Worm (Caenorhabditis elegans) whole organism, young adult: ENCODE measurements around the gene ZK994.6.

Experiments used
- D2030.7 ChIP-seq: fragments of 200-800 bp; sonication (Bioruptor generic); IDR thresholded peaks from 2 replicates; pipeline ENCODE4 v1.3.6; 2022; ENCODE audit warnings: missing genetic modification reagents, missing genetic modification characterization, missing compliant biosample characterization
- F22D6.2 ChIP-seq: sonication (generic microtip); optimal IDR thresholded peaks from 2 replicates; lab custom pipeline; 2016; ENCODE audit warnings: mild to moderate bottlenecking, missing genetic modification characterization, missing compliant biosample characterization
- F33H1.4 ChIP-seq: fragments of 200-800 bp; sonication (Bioruptor generic); IDR thresholded peaks from 2 replicates; pipeline ENCODE4 v1.3.6; 2022; ENCODE audit warnings: missing genetic modification reagents, missing genetic modification characterization, missing compliant biosample characterization
- F39B2.1 ChIP-seq: fragments of 200-800 bp; sonication (Bioruptor generic); IDR thresholded peaks from 2 replicates; pipeline ENCODE4 v1.3.6; 2022; ENCODE audit warnings: missing genetic modification reagents, missing genetic modification characterization, missing compliant biosample characterization
- F55B11.4 ChIP-seq: sonication (generic microtip); optimal IDR thresholded peaks from 2 replicates; lab custom pipeline; 2016; ENCODE audit warnings: missing compliant biosample characterization, missing genetic modification characterization, borderline replicate concordance; ENCODE audit not compliant: insufficient read depth
- F57C9.4 ChIP-seq: sonication (generic microtip); optimal IDR thresholded peaks from 2 replicates; lab custom pipeline; 2017; ENCODE audit warnings: mild to moderate bottlenecking, missing genetic modification characterization, missing compliant biosample characterization
- K12H6.12 ChIP-seq: fragments of 200-800 bp; sonication (Bioruptor generic); optimal IDR thresholded peaks from 2 replicates; lab custom pipeline; 2018; ENCODE audit warnings: mild to moderate bottlenecking, missing genetic modification characterization, missing compliant biosample characterization
- Y56A3A.18 ChIP-seq: fragments of 200-800 bp; sonication (Bioruptor generic); IDR thresholded peaks from 2 replicates; pipeline ENCODE4 v1.3.6; 2022; ENCODE audit warnings: missing genetic modification reagents, missing genetic modification characterization, missing compliant biosample characterization
- Y79H2A.3 ChIP-seq: fragments of 200-800 bp; sonication (Bioruptor generic); conservative IDR thresholded peaks from 2 replicates; pipeline ENCODE4 v1.3.6; 2022; ENCODE audit warnings: missing genetic modification reagents, missing genetic modification characterization, missing compliant biosample characterization
- Y95B8A.8 ChIP-seq: fragments of 200-800 bp; sonication (Bioruptor generic); IDR thresholded peaks from 2 replicates; pipeline ENCODE4 v1.3.6; 2022; ENCODE audit warnings: missing genetic modification reagents, missing genetic modification characterization, missing compliant biosample characterization
- ZK185.1 ChIP-seq: sonication (generic microtip); optimal IDR thresholded peaks from 2 replicates; lab custom pipeline; 2016; ENCODE audit warnings: mild to moderate bottlenecking, missing genetic modification characterization, missing compliant biosample characterization; ENCODE audit not compliant: poor library complexity, severe bottlenecking
- akir-1 ChIP-seq: fragments of 200-800 bp; sonication (Bioruptor generic); optimal IDR thresholded peaks from 2 replicates; lab custom pipeline; 2018; ENCODE audit warnings: mild to moderate bottlenecking, missing genetic modification characterization, moderate library complexity, missing compliant biosample characterization
- ama-1 ChIP-seq, 3 experiments: fragments of 150-350 bp in 1 of 3; sonication (generic microtip) in 2 of 3; optimal IDR thresholded peaks; 2 replicates each; lab custom pipeline; 2014 to 2018; ENCODE audit warnings: missing biosample characterization in 2 of 3, missing genetic modification characterization in 2 of 3, missing genetic modification reagents in 2 of 3
- aptf-3 ChIP-seq: fragments of 200-800 bp; sonication (Bioruptor generic); IDR thresholded peaks from 2 replicates; pipeline ENCODE4 v1.3.6; 2022; ENCODE audit warnings: missing genetic modification characterization, missing compliant biosample characterization
- bed-2 ChIP-seq: fragments of 200-800 bp; sonication (Bioruptor generic); IDR thresholded peaks from 2 replicates; pipeline ENCODE4 v1.3.6; 2022; ENCODE audit warnings: missing genetic modification reagents, missing genetic modification characterization, missing compliant biosample characterization
- cebp-1 ChIP-seq, 2 experiments: fragments of 200-800 bp in 1 of 2; sonication (Bioruptor generic) in 1 of 2; sonication (generic microtip) in 1 of 2; IDR thresholded peaks in 1 of 2; optimal IDR thresholded peaks in 1 of 2; 2 replicates each; pipeline versions ENCODE4 v1.3.6 to Lab custom; 2017 to 2022; ENCODE audit warnings: missing compliant biosample characterization in 2 of 2, missing genetic modification characterization in 2 of 2, mild to moderate bottlenecking in 1 of 2, missing genetic modification reagents in 1 of 2, moderate library complexity in 1 of 2
- ceh-100 ChIP-seq: fragments of 200-800 bp; sonication (Bioruptor generic); IDR thresholded peaks from 2 replicates; pipeline ENCODE4 v1.3.6; 2022; ENCODE audit warnings: missing genetic modification reagents, missing genetic modification characterization, missing compliant biosample characterization
- dox-1 ChIP-seq: fragments of 200-800 bp; sonication (Bioruptor generic); IDR thresholded peaks from 2 replicates; pipeline ENCODE4 v1.3.6; 2022; ENCODE audit warnings: missing genetic modification reagents, missing genetic modification characterization, missing compliant biosample characterization
- egrh-3 ChIP-seq: fragments of 200-800 bp; sonication (Bioruptor generic); IDR thresholded peaks from 2 replicates; pipeline ENCODE4 v1.3.6; 2022; ENCODE audit warnings: missing genetic modification reagents, missing genetic modification characterization, missing compliant biosample characterization
- ets-4 ChIP-seq: fragments of 200-800 bp; sonication (Bioruptor generic); optimal IDR thresholded peaks from 2 replicates; lab custom pipeline; 2018; ENCODE audit warnings: mild to moderate bottlenecking, missing genetic modification characterization, missing compliant biosample characterization
- let-607 ChIP-seq, 2 experiments: fragments of 200-800 bp in 1 of 2; sonication (Bioruptor generic) in 1 of 2; sonication (generic microtip) in 1 of 2; optimal IDR thresholded peaks; 2 replicates each; lab custom pipeline; 2016 to 2018; ENCODE audit warnings: mild to moderate bottlenecking in 2 of 2, missing compliant biosample characterization in 2 of 2, missing genetic modification characterization in 2 of 2, moderate library complexity in 2 of 2, missing genotype in 1 of 2
- lsl-1 ChIP-seq: fragments of 200-800 bp; sonication (Bioruptor generic); optimal IDR thresholded peaks from 2 replicates; lab custom pipeline; 2018; ENCODE audit warnings: mild to moderate bottlenecking, missing genetic modification characterization, moderate library complexity, missing compliant biosample characterization
- lsy-27 ChIP-seq: sonication (generic microtip); optimal IDR thresholded peaks from 2 replicates; lab custom pipeline; 2017; ENCODE audit warnings: missing genetic modification characterization, mild to moderate bottlenecking, missing compliant biosample characterization, antibody characterized with exemption, missing genotype, borderline replicate concordance; ENCODE audit not compliant: insufficient read depth
- madf-8 ChIP-seq: fragments of 200-800 bp; sonication (Bioruptor generic); conservative IDR thresholded peaks from 2 replicates; pipeline ENCODE4 v1.3.6; 2022; ENCODE audit warnings: missing genetic modification reagents, missing genetic modification characterization, missing compliant biosample characterization
- mxl-1 ChIP-seq: sonication (generic microtip); optimal IDR thresholded peaks from 2 replicates; lab custom pipeline; 2016; ENCODE audit warnings: missing genetic modification characterization, missing compliant biosample characterization
- nfyb-1 ChIP-seq: fragments of 200-800 bp; sonication (Bioruptor generic); IDR thresholded peaks from 2 replicates; pipeline ENCODE4 v1.3.6; 2022; ENCODE audit warnings: missing genetic modification reagents, missing genetic modification characterization, missing compliant biosample characterization
- nhr-90 ChIP-seq: sonication (generic microtip); optimal IDR thresholded peaks from 2 replicates; lab custom pipeline; 2016; ENCODE audit warnings: missing genotype, mild to moderate bottlenecking, missing genetic modification characterization, missing compliant biosample characterization
- pbrm-1 ChIP-seq: fragments of 200-800 bp; sonication (Bioruptor generic); IDR thresholded peaks from 2 replicates; pipeline ENCODE4 v1.3.6; 2022; ENCODE audit warnings: missing genetic modification reagents, missing genetic modification characterization, missing compliant biosample characterization
- rec-8 ChIP-seq, 2 experiments: sonication (generic microtip); optimal IDR thresholded peaks; 2 replicates each; lab custom pipeline; 2016; ENCODE audit warnings: mild to moderate bottlenecking in 2 of 2, missing genetic modification characterization in 2 of 2, missing genetic modification reagents in 2 of 2, missing genotype in 2 of 2, missing biosample characterization in 1 of 2, missing compliant biosample characterization in 1 of 2, moderate library complexity in 1 of 2
- repo-1 ChIP-seq: sonication (generic microtip); optimal IDR thresholded peaks from 2 replicates; lab custom pipeline; 2017; ENCODE audit warnings: mild to moderate bottlenecking, missing genetic modification characterization, missing compliant biosample characterization
- sdz-38 ChIP-seq: sonication (generic microtip); optimal IDR thresholded peaks from 2 replicates; lab custom pipeline; 2016; ENCODE audit warnings: missing genotype, missing genetic modification characterization, missing compliant biosample characterization
- snpc-1.1 ChIP-seq: sonication (generic microtip); optimal IDR thresholded peaks from 2 replicates; lab custom pipeline; 2017; ENCODE audit warnings: missing genetic modification characterization, mild to moderate bottlenecking, missing compliant biosample characterization, antibody characterized with exemption, moderate library complexity, missing genotype, missing genetic modification reagents; ENCODE audit not compliant: insufficient read depth
- snpc-3.4 ChIP-seq: sonication (generic microtip); optimal IDR thresholded peaks from 2 replicates; lab custom pipeline; 2017; ENCODE audit warnings: missing genetic modification characterization, mild to moderate bottlenecking, missing compliant biosample characterization, antibody characterized with exemption, moderate library complexity, missing genotype, missing genetic modification reagents
- somi-1 ChIP-seq: fragments of 200-800 bp; sonication (Bioruptor generic); optimal IDR thresholded peaks from 2 replicates; lab custom pipeline; 2018; ENCODE audit warnings: mild to moderate bottlenecking, missing genetic modification characterization, missing compliant biosample characterization
- unc-130 ChIP-seq: sonication (generic microtip); optimal IDR thresholded peaks from 2 replicates; lab custom pipeline; 2016; ENCODE audit warnings: missing genetic modification reagents, missing genetic modification characterization, missing compliant biosample characterization
- zfh-2 ChIP-seq: fragments of 200-800 bp; sonication (Bioruptor generic); conservative IDR thresholded peaks from 2 replicates; pipeline ENCODE4 v1.3.6; 2022; ENCODE audit warnings: missing genetic modification reagents, missing genetic modification characterization, missing compliant biosample characterization
- ztf-18 ChIP-seq: sonication (generic microtip); optimal IDR thresholded peaks from 2 replicates; lab custom pipeline; 2016; ENCODE audit warnings: missing genotype, mild to moderate bottlenecking, missing genetic modification characterization, missing compliant biosample characterization
- ztf-22 ChIP-seq: fragments of 200-800 bp; sonication (Bioruptor generic); optimal IDR thresholded peaks from 2 replicates; lab custom pipeline; 2018; ENCODE audit warnings: mild to moderate bottlenecking, missing genetic modification characterization, moderate library complexity, missing compliant biosample characterization
- ztf-25 ChIP-seq: fragments of 200-800 bp; sonication (Bioruptor generic); IDR thresholded peaks from 2 replicates; pipeline ENCODE4 v1.3.6; 2022; ENCODE audit warnings: missing genetic modification reagents, missing genetic modification characterization, missing compliant biosample characterization

ZK994.6 gene

DNA sequence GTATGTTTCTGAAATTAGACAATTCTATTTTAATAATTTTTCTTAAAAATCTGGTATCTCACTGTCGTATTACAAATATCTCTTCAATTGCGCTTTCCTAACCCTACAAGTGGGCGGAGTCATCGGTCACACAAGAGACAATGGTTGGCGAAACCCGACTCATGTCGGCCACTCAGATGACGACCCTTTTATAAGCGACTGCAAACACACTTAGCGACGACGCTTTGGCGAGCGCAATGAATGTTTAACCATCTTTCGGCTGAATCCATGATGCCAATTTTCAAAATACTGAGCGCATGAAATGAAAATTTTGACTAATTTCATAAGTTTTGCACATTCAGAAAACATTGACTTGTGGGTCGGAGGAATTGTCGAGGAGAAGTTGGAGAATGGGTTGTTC is 6.9 kb downstream of the ZK994.6 start (continued):
- TF ChIP-seq madf-8 (GFP tag; lab: Robert Waterston, UW) (peak; percentile 84), mxl-1 (peak; percentile 99), ceh-100 (GFP tag; lab: Robert Waterston, UW) (peak; percentile 91), ZK185.1 (peak; percentile 97), Y79H2A.3 (GFP tag; lab: Robert Waterston, UW) (peak; percentile 98), somi-1 (GFP tag; lab: Kevin White, UChicago) (peak; percentile 99), nfyb-1 (peak; percentile 99), sdz-38 (tag; lab: Kevin White, UChicago) (peak; percentile 77), ztf-18 (tag; lab: Kevin White, UChicago) (peak; percentile 89), nhr-90 (tag; lab: Kevin White, UChicago) (peak; percentile 99), unc-130 (peak; percentile 96), Y95B8A.8 (peak; percentile 99), ztf-22 (GFP tag; lab: Kevin White, UChicago) (peak; percentile 99), repo-1 (tag; lab: Kevin White, UChicago) (peak; percentile 100), zfh-2 (GFP tag; lab: Robert Waterston, UW) (no peak), rec-8 (tag; optimal IDR thresholded peaks at IDR 0.05; lab: Kevin White, UChicago) (peak; percentile 96 to 99), snpc-1.1 (peak; percentile 100), F22D6.2 (peak; percentile 91), egrh-3 (peak; percentile 69), lsy-27 (tag; lab: Kevin White, UChicago) (peak; percentile 62), let-607 (tag; optimal IDR thresholded peaks at IDR 0.05; lab: Kevin White, UChicago) (peak; percentile 91), F39B2.1 (peak; percentile 97), aptf-3 (GFP tag; lab: Robert Waterston, UW) (peak; percentile 99), ets-4 (GFP tag; lab: Kevin White, UChicago) (peak; percentile 100), F55B11.4 (tag; lab: Kevin White, UChicago) (peak; percentile 55), F57C9.4 (tag; lab: Kevin White, UChicago) (peak; percentile 99), lsl-1 (GFP tag; lab: Kevin White, UChicago) (peak; percentile 82), dox-1 (peak; percentile 99), F33H1.4 (GFP tag; lab: Robert Waterston, UW) (peak; percentile 77), K12H6.12 (tag; lab: Kevin White, UChicago) (peak; percentile 94), bed-2 (peak; percentile 93), pbrm-1 (GFP tag; lab: Robert Waterston, UW) (peak; percentile 98), cebp-1 (GFP tag; IDR thresholded peaks at IDR 0.05; lab: Robert Waterston, UW) (peak; percentile 88), cebp-1 (tag; optimal IDR thresholded peaks at IDR 0.05; lab: Kevin White, UChicago) (peak; percentile 97), ama-1 (optimal IDR thresholded peaks at IDR 0.05; lab: Kevin White, UChicago) (peak; percentile 59), ama-1 (GFP tag; optimal IDR thresholded peaks at IDR 0.05; lab: Kevin White, UChicago) (peak; percentile 96 to 97), Y56A3A.18 (GFP tag; lab: Robert Waterston, UW) (peak; percentile 100), snpc-3.4 (tag; lab: Kevin White, UChicago) (peak; percentile 99), D2030.7 (GFP tag; lab: Robert Waterston, UW) (peak; percentile 93), akir-1 (GFP tag; lab: Kevin White, UChicago) (peak; percentile 95), ztf-25 (GFP tag; lab: Robert Waterston, UW) (peak; percentile 100)
- TF ChIP-seq, all 124 proteins: peak for 121
